Fruit fly (Drosophila melanogaster) whole organism, pupa: ENCODE measurements around the gene CG7201.

ENCODE experiments used
- CG10348 ChIP-seq: fragments of 200-800 bp; sonication (Bioruptor generic); IDR thresholded peaks from 2 replicates; pipeline ENCODE4 v1.3.6; 2022; ENCODE audit warnings: missing biosample characterization, missing genetic modification characterization
- CG12605 ChIP-seq: fragments of 200-800 bp; sonication (Bioruptor generic); IDR thresholded peaks from 2 replicates; pipeline ENCODE4 v1.3.6; 2022; ENCODE audit warnings: missing biosample characterization, missing genetic modification characterization
- CG13204 ChIP-seq: fragments of 200-800 bp; sonication (Bioruptor generic); optimal IDR thresholded peaks from 2 replicates; lab custom pipeline; 2018; ENCODE audit warnings: missing biosample characterization, mild to moderate bottlenecking, missing genetic modification characterization, moderate library complexity
- CG14655 ChIP-seq: fragments of 200-800 bp; sonication (Bioruptor generic); optimal IDR thresholded peaks from 3 replicates; lab custom pipeline; 2017; ENCODE audit warnings: mild to moderate bottlenecking, missing biosample characterization, missing genetic modification reagents, missing genetic modification characterization
- CG15710 ChIP-seq: fragments of 200-800 bp; sonication (Bioruptor generic); optimal IDR thresholded peaks from 2 replicates; lab custom pipeline; 2018; ENCODE audit warnings: missing biosample characterization, mild to moderate bottlenecking, missing genetic modification characterization, moderate library complexity
- CG17806 ChIP-seq: fragments of 200-800 bp; sonication (Bioruptor generic); optimal IDR thresholded peaks from 2 replicates; lab custom pipeline; 2018; ENCODE audit warnings: missing biosample characterization, mild to moderate bottlenecking, missing genetic modification characterization, moderate library complexity
- CG32121 ChIP-seq: fragments of 200-800 bp; sonication (Bioruptor generic); IDR thresholded peaks from 2 replicates; pipeline ENCODE4 v1.3.6; 2022; ENCODE audit warnings: missing biosample characterization, missing genetic modification characterization
- CG34367 ChIP-seq: fragments of 200-800 bp; sonication (Bioruptor generic); optimal IDR thresholded peaks from 2 replicates; lab custom pipeline; 2018; ENCODE audit warnings: missing biosample characterization, mild to moderate bottlenecking, missing genetic modification characterization
- CG4496 ChIP-seq: fragments of 200-800 bp; sonication (Bioruptor generic); IDR thresholded peaks from 3 replicates; pipeline ENCODE4 v1.3.6; 2022; ENCODE audit warnings: missing biosample characterization, missing genetic modification characterization
- CG8159 ChIP-seq: fragments of 200-800 bp; sonication (Bioruptor generic); optimal IDR thresholded peaks from 3 replicates; lab custom pipeline; 2018; ENCODE audit warnings: missing biosample characterization, mild to moderate bottlenecking, missing genetic modification characterization, moderate library complexity
- CG8301 ChIP-seq: fragments of 200-800 bp; sonication (Bioruptor generic); optimal IDR thresholded peaks from 2 replicates; lab custom pipeline; 2018; ENCODE audit warnings: missing biosample characterization, mild to moderate bottlenecking, missing genetic modification characterization
- CG9948 ChIP-seq: fragments of 200-800 bp; sonication (Bioruptor generic); optimal IDR thresholded peaks from 2 replicates; lab custom pipeline; 2018; ENCODE audit warnings: missing biosample characterization, mild to moderate bottlenecking, missing genetic modification characterization, moderate library complexity
- D1 ChIP-seq: fragments of 200-800 bp; sonication (Bioruptor generic); optimal IDR thresholded peaks from 2 replicates; lab custom pipeline; 2018; ENCODE audit warnings: missing biosample characterization, mild to moderate bottlenecking, missing genetic modification characterization, moderate library complexity
- EcR ChIP-seq: fragments of 200-800 bp; sonication (Bioruptor generic); optimal IDR thresholded peaks from 3 replicates; lab custom pipeline; 2019; ENCODE audit warnings: missing biosample characterization, missing genetic modification characterization, mild to moderate bottlenecking, moderate library complexity, missing genetic modification reagents
- Ets98B ChIP-seq: fragments of 200-800 bp; sonication (Bioruptor generic); IDR thresholded peaks from 2 replicates; pipeline ENCODE4 v1.3.6; 2022; ENCODE audit warnings: missing biosample characterization, missing genetic modification characterization
- Pif1A ChIP-seq: fragments of 200-800 bp; sonication (Bioruptor generic); optimal IDR thresholded peaks from 3 replicates; lab custom pipeline; 2016; ENCODE audit warnings: missing biosample characterization, missing genetic modification characterization
- Pif1B ChIP-seq: fragments of 200-800 bp; sonication (Bioruptor generic); optimal IDR thresholded peaks from 3 replicates; lab custom pipeline; 2016; ENCODE audit warnings: missing biosample characterization, missing genetic modification characterization
- Snoo ChIP-seq: fragments of 200-800 bp; sonication (Bioruptor generic); optimal IDR thresholded peaks from 3 replicates; lab custom pipeline; 2017; ENCODE audit warnings: missing biosample characterization, mild to moderate bottlenecking, missing genetic modification characterization, inconsistent platforms
- fd96Ca ChIP-seq: fragments of 200-800 bp; sonication (Bioruptor generic); IDR thresholded peaks from 3 replicates; pipeline ENCODE4 v1.3.6; 2022; ENCODE audit warnings: missing biosample characterization, missing genetic modification characterization
- gl ChIP-seq: fragments of 200-800 bp; sonication (Bioruptor generic); optimal IDR thresholded peaks from 2 replicates; lab custom pipeline; 2018; ENCODE audit warnings: missing biosample characterization, mild to moderate bottlenecking, missing genetic modification characterization
- rn ChIP-seq: fragments of 200-800 bp; sonication (Bioruptor generic); IDR thresholded peaks from 2 replicates; pipeline ENCODE4 v1.3.6; 2022; ENCODE audit warnings: missing biosample characterization, missing genetic modification characterization

CG7201 gene

dm6 chr3L:8318916-8319506 lies 23.9 kb upstream of the CG7201 start, which contains the start of gene CG43059:
Gene CG43059 (minus strand): TSS chr3L:8318966.
- TF ChIP-seq CG9948 (tag; lab: Kevin White, UChicago) (no peak), EcR (GFP tag; lab: Kevin White, UChicago) (no peak), Pif1A (GFP tag; lab: Kevin White, UChicago) (peak; percentile 38), CG17806 (tag; lab: Kevin White, UChicago) (no peak), rn (GFP tag; lab: Robert Waterston, UW) (peak; percentile 82), Snoo (tag; lab: Kevin White, UChicago) (no peak), fd96Ca (GFP tag; lab: Robert Waterston, UW) (peak; percentile 87), CG12605 (peak; percentile 82), CG4496 (GFP tag; lab: Robert Waterston, UW) (peak; percentile 91), CG14655 (GFP tag; lab: Kevin White, UChicago) (peak; percentile 82), CG10348 (GFP tag; lab: Robert Waterston, UW) (peak; percentile 56; the same call in 1 of the 2 replicates), CG34367 (tag; lab: Kevin White, UChicago) (no peak), CG8159 (no peak), CG15710 (tag; lab: Kevin White, UChicago) (no peak), gl (tag; lab: Kevin White, UChicago) (no peak), Pif1B (GFP tag; lab: Kevin White, UChicago) (no peak), CG13204 (no peak), D1 (tag; lab: Kevin White, UChicago) (no peak), Ets98B (GFP tag; lab: Robert Waterston, UW) (peak; percentile 92), CG8301 (peak; percentile 88), CG32121 (GFP tag; lab: Robert Waterston, UW) (peak; percentile 93)

dm6 chr3L:8315141-8315816 lies 20.2 kb upstream of the CG7201 start, which contains the start of gene Cpsf6:
Gene Cpsf6 (minus strand): TSS chr3L:8315502.
- TF ChIP-seq Pif1A (GFP tag; lab: Kevin White, UChicago) (no peak), CG32121 (GFP tag; lab: Robert Waterston, UW) (no peak), Ets98B (GFP tag; lab: Robert Waterston, UW) (peak; percentile 19; the same call in 1 of the 2 replicates), CG9948 (tag; lab: Kevin White, UChicago) (peak; percentile 6), CG17806 (tag; lab: Kevin White, UChicago) (peak; percentile 13), fd96Ca (GFP tag; lab: Robert Waterston, UW) (no peak), CG15710 (tag; lab: Kevin White, UChicago) (no peak), CG4496 (GFP tag; lab: Robert Waterston, UW) (peak; percentile 42; the same call in 1 of the 3 replicates), CG34367 (tag; lab: Kevin White, UChicago) (peak; percentile 17)

dm6 chr3L:8314788-8315140 lies 19.6 kb upstream of the CG7201 start:
- TF ChIP-seq CG9948 (tag; lab: Kevin White, UChicago) (no peak), Pif1A (GFP tag; lab: Kevin White, UChicago) (peak; percentile 32), CG17806 (tag; lab: Kevin White, UChicago) (no peak), CG4496 (GFP tag; lab: Robert Waterston, UW) (peak; percentile 63; the same call in 2 of the 3 replicates), CG10348 (GFP tag; lab: Robert Waterston, UW) (no peak), CG32121 (GFP tag; lab: Robert Waterston, UW) (no peak), CG34367 (tag; lab: Kevin White, UChicago) (no peak), Snoo (tag; lab: Kevin White, UChicago) (no peak), CG13204 (no peak), fd96Ca (GFP tag; lab: Robert Waterston, UW) (no peak), gl (tag; lab: Kevin White, UChicago) (no peak), rn (GFP tag; lab: Robert Waterston, UW) (no peak), EcR (GFP tag; lab: Kevin White, UChicago) (no peak), CG14655 (GFP tag; lab: Kevin White, UChicago) (no peak), CG8159 (no peak), Pif1B (GFP tag; lab: Kevin White, UChicago) (no peak), Ets98B (GFP tag; lab: Robert Waterston, UW) (peak; percentile 48; the same call in 1 of the 2 replicates), D1 (tag; lab: Kevin White, UChicago) (no peak), CG8301 (no peak), CG15710 (tag; lab: Kevin White, UChicago) (no peak), CG12605 (no peak)

- no peak for TF ChIP-seq CG4496 (GFP tag; lab: Robert Waterston, UW)
- TF ChIP-seq CG12605 = no peak
- TF ChIP-seq D1 (tag; lab: Kevin White, UChicago) = no peak
- TF ChIP-seq fd96Ca (GFP tag; lab: Robert Waterston, UW) = peak; percentile 42; the same call in 1 of the 3 replicates
Observed at dm6 chr3L:8312290-8312689, 17.2 kb upstream of the CG7201 start.

- TF ChIP-seq Pif1A (GFP tag; lab: Kevin White, UChicago) (no peak), CG15710 (tag; lab: Kevin White, UChicago) (peak; percentile 69), fd96Ca (GFP tag; lab: Robert Waterston, UW) (no peak), CG13204 (no peak), CG14655 (GFP tag; lab: Kevin White, UChicago) (no peak), Ets98B (GFP tag; lab: Robert Waterston, UW) (no peak), CG8301 (no peak), CG9948 (tag; lab: Kevin White, UChicago) (peak; percentile 43), Snoo (tag; lab: Kevin White, UChicago) (peak; percentile 62), rn (GFP tag; lab: Robert Waterston, UW) (no peak), CG4496 (GFP tag; lab: Robert Waterston, UW) (no peak), CG8159 (no peak), EcR (GFP tag; lab: Kevin White, UChicago) (no peak), CG32121 (GFP tag; lab: Robert Waterston, UW) (no peak), CG12605 (no peak), CG34367 (tag; lab: Kevin White, UChicago) (peak; percentile 21), CG17806 (tag; lab: Kevin White, UChicago) (peak; percentile 33), D1 (tag; lab: Kevin White, UChicago) (no peak), CG10348 (GFP tag; lab: Robert Waterston, UW) (no peak), gl (tag; lab: Kevin White, UChicago) (no peak), Pif1B (GFP tag; lab: Kevin White, UChicago) (no peak)
Observed at dm6 chr3L:8308891-8309352, 13.8 kb upstream of the CG7201 start, which contains the start of gene BI-1. Gene BI-1 (minus strand): TSS chr3L:8308941.
